Worm (Caenorhabditis elegans): ENCODE data around the gene cnnm-2.

The cnnm-2 gene

DNA sequence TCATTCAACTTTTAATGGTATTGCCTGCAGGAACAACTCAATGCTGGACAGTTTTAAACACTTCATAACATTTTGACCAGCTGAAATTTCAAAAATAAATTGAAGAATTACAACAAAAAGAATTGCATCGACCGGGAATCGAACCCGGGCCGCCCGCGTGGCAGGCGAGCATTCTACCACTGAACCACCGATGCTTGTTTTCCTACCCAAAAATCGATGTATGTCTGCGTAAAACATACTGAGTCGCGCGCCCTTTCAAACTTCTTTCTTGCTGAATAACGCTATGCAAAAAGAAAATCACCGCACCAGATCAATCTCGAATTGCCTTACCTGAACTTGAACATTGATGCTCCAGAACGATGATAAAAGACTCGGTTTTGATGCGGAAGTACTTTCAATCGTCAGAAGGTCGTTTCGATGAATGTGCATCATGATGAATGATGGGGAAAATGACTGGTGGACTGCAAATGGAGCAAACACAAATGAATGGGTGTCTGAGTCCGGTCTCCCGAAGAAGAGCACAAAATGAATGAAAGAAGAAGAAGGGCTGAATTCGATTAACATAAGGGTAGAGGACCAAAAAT, 15.1 kb upstream of the cnnm-2 start, which contains the start of gene R04E5.7 (continued):
- no peak for TF ChIP-seq egl-27 (tag; optimal IDR thresholded peaks at IDR 0.05)
- peak; percentile 54 for TF ChIP-seq rbr-2 (tag; optimal IDR thresholded peaks at IDR 0.05)
- peak; percentile 22 for TF ChIP-seq nhr-102 (tag; optimal IDR thresholded peaks at IDR 0.05)
- TF ChIP-seq unc-62 (GFP tag; optimal IDR thresholded peaks at IDR 0.05 in 1 of 2) = peak in 1 of 2 experiments; percentile 91
- no peak for TF ChIP-seq unc-62 (tag; optimal IDR thresholded peaks at IDR 0.05)
- TF ChIP-seq jun-1 (tag; optimal IDR thresholded peaks at IDR 0.05) = no peak
- TF ChIP-seq lin-15B (tag; optimal IDR thresholded peaks at IDR 0.05) = no peak
- no peak for TF ChIP-seq lir-3 (tag; optimal IDR thresholded peaks at IDR 0.05)
- peak; percentile 33; the same call in 1 of the 2 replicates for TF ChIP-seq tra-1 (GFP tag; IDR thresholded peaks at IDR 0.05)
- TF ChIP-seq hlh-30 (tag; optimal IDR thresholded peaks at IDR 0.05; ENCODE audit: insufficient read depth) = peak; percentile 65
- TF ChIP-seq mep-1 (tag; optimal IDR thresholded peaks at IDR 0.05) = peak; percentile 57
- TF ChIP-seq nhr-42 (GFP tag; IDR thresholded peaks at IDR 0.05) = no peak
- TF ChIP-seq snpc-4 (tag; optimal IDR thresholded peaks at IDR 0.05) = no peak
- TF ChIP-seq ceh-32 (tag; optimal IDR thresholded peaks at IDR 0.05; ENCODE audit: poor library complexity) = no peak
- TF ChIP-seq Y48G9A.11 (GFP tag; IDR thresholded peaks at IDR 0.05) = peak; percentile 16; the same call in 1 of the 2 replicates
- peak; percentile 69 for TF ChIP-seq hmg-1.1 (GFP tag; IDR thresholded peaks at IDR 0.05)
- no peak for TF ChIP-seq tag-97 (GFP tag; IDR thresholded peaks at IDR 0.05)
- no peak for TF ChIP-seq zip-2 (tag; optimal IDR thresholded peaks at IDR 0.05)
- TF ChIP-seq lin-13 (GFP tag; optimal IDR thresholded peaks at IDR 0.05) = no peak
- TF ChIP-seq hlh-11 (tag; optimal IDR thresholded peaks at IDR 0.05) = peak; percentile 44
- no peak for TF ChIP-seq Y5F2A.4 (GFP tag; optimal IDR thresholded peaks at IDR 0.05)
- peak; percentile 34 for TF ChIP-seq mxl-3 (GFP tag; optimal IDR thresholded peaks at IDR 0.05)
- no peak for TF ChIP-seq R02D3.7 (tag; optimal IDR thresholded peaks at IDR 0.05)
- TF ChIP-seq mes-2 (tag; optimal IDR thresholded peaks at IDR 0.05; ENCODE audit: poor library complexity, severe bottlenecking) = peak; percentile 58
- TF ChIP-seq lin-38 (GFP tag; IDR thresholded peaks at IDR 0.05) = peak; percentile 62
- 0 out of 2 replicates have a peak, but pooled peaks have one; percentile 53 for TF ChIP-seq Y75B8A.6 (GFP tag; IDR thresholded peaks at IDR 0.05)
- no peak for TF ChIP-seq hif-1 (tag; optimal IDR thresholded peaks at IDR 0.05)
- 0 out of 2 replicates have a peak, but pooled peaks have one; percentile 27 for TF ChIP-seq lin-1 (GFP tag; IDR thresholded peaks at IDR 0.05)
- TF ChIP-seq mdl-1 (tag; optimal IDR thresholded peaks at IDR 0.05) = peak in 1 of 2 experiments; percentile 20
- TF ChIP-seq F26F4.8 (GFP tag; conservative IDR thresholded peaks at IDR 0.05) = no peak
- TF ChIP-seq dve-1 (tag; optimal IDR thresholded peaks at IDR 0.05; ENCODE audit: insufficient read depth) = peak; percentile 48
- TF ChIP-seq ctbp-1 (GFP tag; IDR thresholded peaks at IDR 0.05) = peak; percentile 52; the same call in 1 of the 2 replicates
- TF ChIP-seq skn-1 (tag; optimal IDR thresholded peaks at IDR 0.05) = no peak
- peak; percentile 82 for TF ChIP-seq egl-43 (GFP tag; IDR thresholded peaks at IDR 0.05)
- peak; percentile 83 for TF ChIP-seq ceh-44 (GFP tag; IDR thresholded peaks at IDR 0.05)
- peak; percentile 38 for TF ChIP-seq aha-1 (tag)
- peak; percentile 82 for TF ChIP-seq snpc-1.2 (GFP tag; IDR thresholded peaks at IDR 0.05)
- TF ChIP-seq ZK337.2 (GFP tag; IDR thresholded peaks at IDR 0.05) = no peak
- TF ChIP-seq pha-4 (GFP tag; IDR thresholded peaks at IDR 0.05) = peak; percentile 52; the same call in 1 of the 2 replicates
- no peak for TF ChIP-seq pha-4 (tag; optimal IDR thresholded peaks at IDR 0.05)
- 0 out of 2 replicates have a peak, but pooled peaks have one; percentile 16 for TF ChIP-seq daf-19 (GFP tag; conservative IDR thresholded peaks at IDR 0.05)
- TF ChIP-seq arid-1 (GFP tag; conservative IDR thresholded peaks at IDR 0.05) = peak; percentile 63
- TF ChIP-seq nhr-11 (tag; optimal IDR thresholded peaks at IDR 0.05) = no peak
- no peak for TF ChIP-seq ZK546.5 (tag; optimal IDR thresholded peaks at IDR 0.05)
- TF ChIP-seq lim-7 (GFP tag; IDR thresholded peaks at IDR 0.05) = peak; percentile 64; the same call in 1 of the 2 replicates
- no peak for TF ChIP-seq aly-2 (tag; optimal IDR thresholded peaks at IDR 0.05)
- no peak for TF ChIP-seq spr-3 (GFP tag; optimal IDR thresholded peaks at IDR 0.05)
- TF ChIP-seq attf-4 (tag; optimal IDR thresholded peaks at IDR 0.05) = no peak
- TF ChIP-seq F44E2.7 (GFP tag; IDR thresholded peaks at IDR 0.05) = 0 out of 2 replicates have a peak, but pooled peaks have one; percentile 42
- no peak for TF ChIP-seq F10B5.3 (tag; optimal IDR thresholded peaks at IDR 0.05)

All from whole organism, L4 larva.